Fruit fly (Drosophila melanogaster) whole organism, embryonic: ENCODE data around the gene BG642163.

Source experiments
- Adf1 ChIP-seq: fragments of 200-800 bp; sonication (Bioruptor generic); IDR thresholded peaks from 2 replicates; pipeline ENCODE4 v1.3.6; 2022; ENCODE audit warnings: missing biosample characterization, missing genetic modification characterization
- CG10147 ChIP-seq: fragments of 200-800 bp; sonication (Bioruptor generic); optimal IDR thresholded peaks from 2 replicates; lab custom pipeline; 2019; ENCODE audit warnings: missing biosample characterization, mild to moderate bottlenecking, missing genetic modification characterization, moderate library complexity
- CG10462 ChIP-seq: fragments of 200-800 bp; sonication (Bioruptor generic); optimal IDR thresholded peaks from 2 replicates; lab custom pipeline; 2016; ENCODE audit warnings: missing biosample characterization, missing genetic modification characterization
- CG11093 ChIP-seq: fragments of 200-800 bp; sonication (Bioruptor generic); IDR thresholded peaks from 3 replicates; pipeline ENCODE4 v1.3.6; 2022; ENCODE audit warnings: missing biosample characterization, missing genetic modification characterization
- CG11723 ChIP-seq: fragments of 200-800 bp; sonication (Bioruptor generic); optimal IDR thresholded peaks from 2 replicates; lab custom pipeline; 2017; ENCODE audit warnings: missing biosample characterization, mild to moderate bottlenecking, missing genetic modification characterization
- CG13296 ChIP-seq: fragments of 200-800 bp; sonication (Bioruptor generic); optimal IDR thresholded peaks from 3 replicates; lab custom pipeline; 2018; ENCODE audit warnings: missing biosample characterization, mild to moderate bottlenecking, missing genetic modification characterization
- CG18011 ChIP-seq: fragments of 200-800 bp; sonication (Bioruptor generic); optimal IDR thresholded peaks from 2 replicates; lab custom pipeline; 2017; ENCODE audit warnings: missing biosample characterization, missing genetic modification characterization, mild to moderate bottlenecking, moderate library complexity, missing genotype
- CG31365 ChIP-seq: fragments of 200-800 bp; sonication (Bioruptor generic); optimal IDR thresholded peaks from 2 replicates; lab custom pipeline; 2018; ENCODE audit warnings: missing biosample characterization, mild to moderate bottlenecking, missing genetic modification characterization
- CG4360 ChIP-seq: fragments of 200-800 bp; sonication (Bioruptor generic); IDR thresholded peaks from 2 replicates; pipeline ENCODE4 v1.3.6; 2022; ENCODE audit warnings: missing biosample characterization, missing genetic modification characterization
- CG8281 ChIP-seq: fragments of 200-800 bp; sonication (Bioruptor generic); optimal IDR thresholded peaks from 2 replicates; lab custom pipeline; 2018; ENCODE audit warnings: missing biosample characterization, mild to moderate bottlenecking, missing genetic modification characterization, moderate library complexity
- D ChIP-seq, 2 experiments: fragments of 200-800 bp in 1 of 2; fragments of >200 bp in 1 of 2; sonication (Bioruptor generic) in 1 of 2; optimal IDR thresholded peaks; 2 replicates in 1 of 2; 3 replicates in 1 of 2; lab custom pipeline; 2017; ENCODE audit warnings: mild to moderate bottlenecking in 1 of 2, missing biosample characterization in 1 of 2, missing genetic modification characterization in 1 of 2, missing genetic modification reagents in 1 of 2
- D19A ChIP-seq: fragments of 200-800 bp; optimal IDR thresholded peaks from 3 replicates; lab custom pipeline; 2019; ENCODE audit warnings: missing biosample characterization, mild to moderate bottlenecking, missing genetic modification characterization, moderate library complexity
- Dbx ChIP-seq: fragments of 200-800 bp; sonication (Bioruptor generic); IDR thresholded peaks from 3 replicates; pipeline ENCODE4 v1.3.6; 2022; ENCODE audit warnings: missing biosample characterization, missing genetic modification characterization
- Dfd ChIP-seq, 2 experiments: fragments of >200 bp; optimal IDR thresholded peaks; 2 replicates each; lab custom pipeline; 2017; ENCODE audit warnings: missing biosample characterization in 2 of 2, missing genetic modification characterization in 2 of 2
- Dip3 ChIP-seq: fragments of 200-800 bp; sonication (Bioruptor generic); optimal IDR thresholded peaks from 3 replicates; lab custom pipeline; 2016; ENCODE audit warnings: missing biosample characterization, missing genetic modification characterization
- Dll ChIP-seq: fragments of 200-800 bp; sonication (Bioruptor generic); IDR thresholded peaks from 4 replicates; pipeline ENCODE4 v1.3.6; 2022; ENCODE audit warnings: missing biosample characterization, missing genetic modification characterization; ENCODE audit not compliant: partially characterized antibody
- HLHmδ ChIP-seq: fragments of 200-800 bp; sonication (Bioruptor generic); optimal IDR thresholded peaks from 2 replicates; lab custom pipeline; 2018; ENCODE audit warnings: missing biosample characterization, mild to moderate bottlenecking, missing genetic modification characterization, moderate library complexity
- Jarid2 ChIP-seq: fragments of 200-800 bp; sonication (Bioruptor generic); optimal IDR thresholded peaks from 3 replicates; lab custom pipeline; 2017; ENCODE audit warnings: mild to moderate bottlenecking, missing biosample characterization, missing genetic modification reagents, missing genetic modification characterization
- MESR4 ChIP-seq: fragments of 200-800 bp; sonication (Bioruptor generic); optimal IDR thresholded peaks from 2 replicates; lab custom pipeline; 2018; ENCODE audit warnings: missing biosample characterization, mild to moderate bottlenecking, missing genetic modification characterization, moderate library complexity
- Mad ChIP-seq: fragments of 200-800 bp; sonication (Bioruptor generic); optimal IDR thresholded peaks from 2 replicates; lab custom pipeline; 2016; ENCODE audit warnings: missing biosample characterization, missing genetic modification characterization
- Nf-YA ChIP-seq: fragments of 200-800 bp; sonication (Bioruptor generic); IDR thresholded peaks from 2 replicates; pipeline ENCODE4 v1.3.6; 2022; ENCODE audit warnings: missing biosample characterization, missing genetic modification characterization
- Sin3A ChIP-seq: fragments of >200 bp; optimal IDR thresholded peaks from 2 replicates; lab custom pipeline; 2018
- Trl ChIP-seq, 3 experiments: fragments of >200 bp in 2 of 3; fragments of 200-800 bp in 1 of 3; sonication (Bioruptor generic) in 1 of 3; optimal IDR thresholded peaks; 2 replicates in 1 of 3; 3 replicates in 2 of 3; lab custom pipeline; 2016 to 2017; ENCODE audit warnings: missing biosample characterization in 1 of 3, missing genetic modification characterization in 1 of 3
- abd-A ChIP-seq: fragments of 200-800 bp; sonication (Bioruptor generic); optimal IDR thresholded peaks from 3 replicates; lab custom pipeline; 2019; ENCODE audit warnings: missing biosample characterization, mild to moderate bottlenecking, missing genetic modification characterization, moderate library complexity
- amos ChIP-seq: fragments of 200-800 bp; sonication (Bioruptor generic); IDR thresholded peaks from 2 replicates; pipeline ENCODE4 v1.3.6; 2022; ENCODE audit warnings: missing biosample characterization, missing genetic modification characterization; ENCODE audit not compliant: partially characterized antibody
- aop ChIP-seq: fragments of 200-800 bp; sonication (Bioruptor generic); IDR thresholded peaks from 2 replicates; pipeline ENCODE4 v1.3.6; 2022; ENCODE audit warnings: missing biosample characterization, missing genetic modification characterization
- chinmo ChIP-seq: fragments of 200-800 bp; sonication (Bioruptor generic); IDR thresholded peaks from 4 replicates; pipeline ENCODE4 v1.3.6; 2022; ENCODE audit warnings: missing biosample characterization, missing genetic modification characterization; ENCODE audit not compliant: partially characterized antibody
- ci ChIP-seq: fragments of 200-800 bp; sonication (Bioruptor generic); IDR thresholded peaks from 3 replicates; pipeline ENCODE4 v1.3.6; 2022; ENCODE audit warnings: missing biosample characterization, missing genetic modification characterization
- corto ChIP-seq: fragments of 200-800 bp; sonication (Bioruptor generic); optimal IDR thresholded peaks from 2 replicates; lab custom pipeline; 2016; ENCODE audit warnings: missing biosample characterization, mild to moderate bottlenecking, missing genetic modification characterization, moderate library complexity
- crol ChIP-seq: fragments of 200-800 bp; sonication (Bioruptor generic); IDR thresholded peaks from 2 replicates; pipeline ENCODE4 v1.3.6; 2022; ENCODE audit warnings: missing biosample characterization, missing genetic modification characterization
- crp ChIP-seq, 2 experiments: fragments of 200-800 bp; sonication (Bioruptor generic); optimal IDR thresholded peaks; 2 replicates in 1 of 2; 3 replicates in 1 of 2; lab custom pipeline; 2017; ENCODE audit warnings: missing biosample characterization in 2 of 2, missing genetic modification characterization in 2 of 2, mild to moderate bottlenecking in 1 of 2, moderate library complexity in 1 of 2
- ems ChIP-seq: fragments of 200-800 bp; sonication (Bioruptor generic); optimal IDR thresholded peaks from 3 replicates; lab custom pipeline; 2016; ENCODE audit warnings: missing biosample characterization, missing genetic modification characterization
- grau ChIP-seq: fragments of 200-800 bp; optimal IDR thresholded peaks from 3 replicates; lab custom pipeline; 2019; ENCODE audit warnings: missing biosample characterization, mild to moderate bottlenecking, missing genetic modification characterization, moderate library complexity
- jing ChIP-seq: fragments of 200-800 bp; sonication (Bioruptor generic); optimal IDR thresholded peaks from 2 replicates; lab custom pipeline; 2018; ENCODE audit warnings: missing biosample characterization, mild to moderate bottlenecking, missing genetic modification characterization
- kni ChIP-seq: fragments of 200-800 bp; sonication (Bioruptor generic); optimal IDR thresholded peaks from 3 replicates; lab custom pipeline; 2017; ENCODE audit warnings: mild to moderate bottlenecking, missing biosample characterization, missing genetic modification reagents, missing genetic modification characterization
- lab ChIP-seq: fragments of 200-800 bp; sonication (Bioruptor generic); optimal IDR thresholded peaks from 3 replicates; lab custom pipeline; 2017; ENCODE audit warnings: missing biosample characterization, missing genetic modification characterization, mild to moderate bottlenecking, moderate library complexity, missing genetic modification reagents
- lov ChIP-seq, 2 experiments: fragments of 200-800 bp in 1 of 2; fragments of >200 bp in 1 of 2; sonication (Bioruptor generic) in 1 of 2; IDR thresholded peaks in 1 of 2; optimal IDR thresholded peaks in 1 of 2; 2 replicates in 1 of 2; 3 replicates in 1 of 2; pipeline versions ENCODE4 v1.3.6 to Lab custom; 2017 to 2022; ENCODE audit warnings: missing biosample characterization in 1 of 2, missing genetic modification characterization in 1 of 2
- oc ChIP-seq: fragments of 200-800 bp; sonication (Bioruptor generic); optimal IDR thresholded peaks from 2 replicates; lab custom pipeline; 2018; ENCODE audit warnings: missing biosample characterization, mild to moderate bottlenecking, missing genetic modification characterization, moderate library complexity
- otp ChIP-seq: fragments of 200-800 bp; sonication (Bioruptor generic); IDR thresholded peaks from 3 replicates; pipeline ENCODE4, ENCODE4 v1.3.6; 2022; ENCODE audit warnings: missing biosample characterization, missing genetic modification characterization
- sens ChIP-seq: fragments of 200-800 bp; sonication (Bioruptor generic); peaks from one replicate; lab custom pipeline; 2016; ENCODE audit warnings: missing biosample characterization, missing genetic modification characterization
- sens-2 ChIP-seq: fragments of 200-800 bp; sonication (Bioruptor generic); IDR thresholded peaks from 2 replicates; pipeline ENCODE4 v1.3.6; 2022; ENCODE audit warnings: missing biosample characterization, missing genetic modification characterization
- sisA ChIP-seq: fragments of 200-800 bp; sonication (Bioruptor generic); IDR thresholded peaks from 2 replicates; pipeline ENCODE4 v1.3.6; 2022; ENCODE audit warnings: missing biosample characterization, missing genetic modification characterization
- sqz ChIP-seq: fragments of 200-800 bp; sonication (Bioruptor generic); optimal IDR thresholded peaks from 3 replicates; lab custom pipeline; 2018; ENCODE audit warnings: missing biosample characterization, mild to moderate bottlenecking, missing genetic modification characterization
- sr ChIP-seq: fragments of 200-800 bp; sonication (Bioruptor generic); IDR thresholded peaks from 3 replicates; pipeline ENCODE4 v1.3.6; 2022; ENCODE audit warnings: missing biosample characterization, missing genetic modification characterization
- vvl ChIP-seq: fragments of 200-800 bp; sonication (Bioruptor generic); IDR thresholded peaks from 2 replicates; pipeline ENCODE4 v1.3.6; 2022; ENCODE audit warnings: missing biosample characterization, missing genetic modification characterization
- z ChIP-seq: fragments of 200-800 bp; sonication (Bioruptor generic); IDR thresholded peaks from 3 replicates; pipeline ENCODE4 v1.3.6; 2022; ENCODE audit warnings: missing biosample characterization, missing genetic modification characterization

Gene BG642163

DNA sequence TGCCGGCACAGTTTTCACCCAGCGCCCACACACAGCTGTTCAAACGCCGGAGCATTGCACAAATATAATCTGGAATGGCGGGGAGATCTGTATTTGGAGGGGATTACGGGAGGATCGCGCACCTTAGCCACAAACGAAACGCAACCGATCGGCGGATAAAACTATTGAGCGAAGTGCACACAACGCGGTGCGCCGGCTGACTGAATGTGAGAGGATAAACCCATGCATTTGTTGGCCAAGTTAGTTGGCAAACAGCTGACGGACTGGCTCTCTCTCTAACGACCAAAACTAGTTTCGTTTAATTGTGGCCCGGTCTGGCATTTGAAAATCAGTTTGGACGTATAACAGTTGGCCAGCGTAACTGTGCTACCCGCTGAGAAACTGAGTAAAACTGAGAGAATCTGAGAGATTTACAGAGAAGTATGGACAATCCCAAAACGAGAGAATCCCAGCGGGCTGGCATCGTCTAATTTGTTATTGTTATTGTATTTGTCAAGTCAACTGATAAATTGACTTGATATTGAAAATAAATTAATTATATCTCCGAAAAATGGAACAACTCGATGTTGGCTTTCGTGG is 46.2 kb upstream of the BG642163 start:
- TF ChIP-seq sr (GFP tag; lab: Robert Waterston, UW) (peak; percentile 37; the same call in 1 of the 3 replicates), CG13296 (GFP tag; lab: Kevin White, UChicago) (no peak), sens-2 (GFP tag; lab: Robert Waterston, UW) (no peak), crp (GFP tag; optimal IDR thresholded peaks at IDR 0.05; lab: Kevin White, UChicago) (peak in 1 of 2 experiments; percentile 59), Dll (GFP tag; lab: Robert Waterston, UW) (0 out of 4 replicates have a peak, but pooled peaks have one; percentile 24), Jarid2 (GFP tag; lab: Kevin White, UChicago) (peak; percentile 81), kni (peak; percentile 66), sens (peak; percentile 46), HLHmδ (GFP tag; lab: Kevin White, UChicago) (peak; percentile 26), Adf1 (GFP tag; lab: Robert Waterston, UW) (no peak), CG31365 (no peak), z (GFP tag; lab: Robert Waterston, UW) (0 out of 3 replicates have a peak, but pooled peaks have one; percentile 17), MESR4 (GFP tag; lab: Kevin White, UChicago) (no peak), chinmo (GFP tag; lab: Robert Waterston, UW) (peak; percentile 94; the same call in 3 of the 4 replicates), CG8281 (tag; lab: Kevin White, UChicago) (peak; percentile 18), abd-A (tag; lab: Kevin White, UChicago) (peak; percentile 20), Nf-YA (GFP tag; lab: Robert Waterston, UW) (no peak), ci (GFP tag; lab: Robert Waterston, UW) (0 out of 3 replicates have a peak, but pooled peaks have one; percentile 17), crol (GFP tag; lab: Robert Waterston, UW) (peak; percentile 52; the same call in 1 of the 2 replicates), Trl (optimal IDR thresholded peaks at IDR 0.05; lab: Kevin White, UChicago) (peak; percentile 60 to 70), Trl (GFP tag; optimal IDR thresholded peaks at IDR 0.05; lab: Kevin White, UChicago) (no peak), amos (0 out of 2 replicates have a peak, but pooled peaks have one; percentile 9), lov (optimal IDR thresholded peaks at IDR 0.05; lab: Kevin White, UChicago) (no peak), lov (GFP tag; IDR thresholded peaks at IDR 0.05; lab: Robert Waterston, UW) (0 out of 3 replicates have a peak, but pooled peaks have one; percentile 34), vvl (0 out of 2 replicates have a peak, but pooled peaks have one; percentile 24), oc (tag; lab: Kevin White, UChicago) (peak; percentile 31), otp (GFP tag; lab: Robert Waterston, UW) (0 out of 3 replicates have a peak, but pooled peaks have one; percentile 6), corto (GFP tag; lab: Kevin White, UChicago) (no peak)

- peak; percentile 15 for TF ChIP-seq D19A (tag; lab: Kevin White, UChicago)
- no peak for TF ChIP-seq sqz (GFP tag; lab: Kevin White, UChicago)
Measured at dm6 chr2L:4596686-4597085, 44.4 kb upstream of the BG642163 start.

DNA sequence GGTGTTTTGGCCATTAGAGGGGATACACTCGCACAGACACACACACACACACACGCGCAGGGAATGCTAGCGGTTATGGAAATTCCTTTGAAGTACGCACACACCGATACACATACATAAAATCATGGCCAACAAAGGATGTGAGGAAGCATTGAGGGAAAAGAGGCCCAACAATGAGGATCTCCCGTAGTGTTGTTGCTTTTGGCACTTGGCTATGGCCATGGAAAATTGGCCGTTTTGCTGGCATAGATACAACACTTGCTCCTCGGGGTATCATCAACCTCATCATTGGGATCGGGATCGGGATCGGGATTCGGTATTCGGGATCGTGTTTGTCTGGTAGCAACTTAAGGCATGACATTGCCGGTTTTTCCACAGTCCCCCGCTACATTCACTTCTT is 43.5 kb upstream of the BG642163 start:
- TF ChIP-seq jing (GFP tag; lab: Kevin White, UChicago) (no peak), D (optimal IDR thresholded peaks at IDR 0.05; lab: Kevin White, UChicago) (peak; percentile 94), D (GFP tag; optimal IDR thresholded peaks at IDR 0.05; lab: Kevin White, UChicago) (no peak), sisA (GFP tag; lab: Robert Waterston, UW) (no peak), grau (tag; lab: Kevin White, UChicago) (no peak), CG4360 (GFP tag; lab: Robert Waterston, UW) (0 out of 2 replicates have a peak, but pooled peaks have one; percentile 36), kni (peak; percentile 47), aop (no peak), CG10462 (GFP tag; lab: Kevin White, UChicago) (no peak), CG10147 (GFP tag; lab: Kevin White, UChicago) (no peak), CG18011 (GFP tag; lab: Kevin White, UChicago) (no peak), Sin3A (lab: Kevin White, UChicago) (no peak), ems (GFP tag; lab: Kevin White, UChicago) (no peak), Dfd (GFP tag; optimal IDR thresholded peaks at IDR 0.05; lab: Kevin White, UChicago) (no peak), CG11093 (GFP tag; lab: Robert Waterston, UW) (no peak), CG11723 (no peak), Dbx (GFP tag; lab: Robert Waterston, UW) (no peak), lab (GFP tag; lab: Kevin White, UChicago) (no peak), Mad (GFP tag; lab: Kevin White, UChicago) (no peak), Dip3 (GFP tag; lab: Kevin White, UChicago) (no peak)
